Worm (Caenorhabditis elegans) whole organism, L2 larva: ENCODE data around the gene srw-97.
"Not testable (repeated sequence)": the region's sequence is repeated elsewhere in the genome, so short reads cannot be mapped to it uniquely, and the experiment has no call there.

Source experiments
- ama-1 ChIP-seq: fragments of 150-350 bp; optimal IDR thresholded peaks from 2 replicates; lab custom pipeline; 2018; ENCODE audit warnings: inconsistent platforms
- egl-27 ChIP-seq: sonication (generic microtip); optimal IDR thresholded peaks from 3 replicates; lab custom pipeline; 2017; ENCODE audit warnings: missing biosample characterization, missing genetic modification reagents, missing genetic modification characterization
- elt-1 ChIP-seq: fragments of 150-350 bp; optimal IDR thresholded peaks from 2 replicates; lab custom pipeline; 2014; ENCODE audit warnings: missing biosample characterization, missing genetic modification characterization
- fos-1 ChIP-seq: fragments of 150-350 bp; optimal IDR thresholded peaks from 2 replicates; lab custom pipeline; 2014; ENCODE audit warnings: missing biosample characterization, missing genetic modification characterization
- lin-39 ChIP-seq: fragments of 150-350 bp; optimal IDR thresholded peaks from 2 replicates; lab custom pipeline; 2014; ENCODE audit warnings: missing biosample characterization, missing genetic modification reagents, missing genetic modification characterization
- mab-5 ChIP-seq: fragments of 150-350 bp; optimal IDR thresholded peaks from 2 replicates; lab custom pipeline; 2014; ENCODE audit warnings: missing biosample characterization, missing genetic modification characterization
- nhr-12 ChIP-seq: fragments of 150-350 bp; optimal IDR thresholded peaks from 2 replicates; lab custom pipeline; 2014; ENCODE audit warnings: missing biosample characterization, missing genetic modification characterization
- nhr-21 ChIP-seq: fragments of 150-350 bp; optimal IDR thresholded peaks from 2 replicates; lab custom pipeline; 2014; ENCODE audit warnings: missing biosample characterization, missing genetic modification characterization
- unc-39 ChIP-seq: fragments of 150-350 bp; optimal IDR thresholded peaks from 2 replicates; lab custom pipeline; 2014; ENCODE audit warnings: missing biosample characterization, missing genetic modification characterization
- ztf-11 ChIP-seq: sonication (generic microtip); optimal IDR thresholded peaks from 2 replicates; lab custom pipeline; 2017; ENCODE audit warnings: missing biosample characterization, missing genetic modification characterization

- not testable (repeated sequence) for TF ChIP-seq unc-39 (tag; lab: Kevin White, UChicago); nhr-12 (tag; lab: Kevin White, UChicago); egl-27; mab-5 (tag; lab: Kevin White, UChicago); ama-1 (lab: Kevin White, UChicago); ztf-11 (tag; lab: Kevin White, UChicago); fos-1; nhr-21; elt-1; lin-39 (tag; lab: Kevin White, UChicago)
Observed at ce11 chrII:1627783-1628182, 41.0 kb downstream of the srw-97 start, which contains the start of gene C08E3.15.
